Worm (Caenorhabditis elegans) whole organism, L1 larva: ENCODE measurements around the gene srw-14.

Experiments
- C34B4.2 ChIP-seq: sonication (generic microtip); optimal IDR thresholded peaks from 2 replicates; lab custom pipeline; 2017; ENCODE audit warnings: mild to moderate bottlenecking, missing genetic modification characterization, missing compliant biosample characterization
- alr-1 ChIP-seq: fragments of 200-800 bp; sonication (Bioruptor generic); optimal IDR thresholded peaks from 2 replicates; lab custom pipeline; 2018; ENCODE audit warnings: borderline replicate concordance, mild to moderate bottlenecking, missing genetic modification characterization, missing compliant biosample characterization
- aly-2 ChIP-seq: fragments of 150-350 bp; optimal IDR thresholded peaks from 2 replicates; lab custom pipeline; 2014; ENCODE audit warnings: missing biosample characterization, missing genetic modification characterization
- ama-1 ChIP-seq: fragments of 150-350 bp; optimal IDR thresholded peaks from 2 replicates; lab custom pipeline; 2014
- ceh-8 ChIP-seq: fragments of 200-800 bp; sonication (Bioruptor generic); optimal IDR thresholded peaks from 2 replicates; lab custom pipeline; 2018; ENCODE audit warnings: mild to moderate bottlenecking, missing genetic modification characterization, moderate library complexity, missing compliant biosample characterization
- ceh-88 ChIP-seq: fragments of 200-800 bp; sonication (Bioruptor generic); IDR thresholded peaks from 2 replicates; pipeline ENCODE4 v1.3.6; 2022; ENCODE audit warnings: missing genetic modification characterization, missing compliant biosample characterization
- ceh-90 ChIP-seq: sonication (generic microtip); optimal IDR thresholded peaks from 2 replicates; lab custom pipeline; 2016; ENCODE audit warnings: missing genetic modification characterization, missing compliant biosample characterization
- ces-1 ChIP-seq: fragments of 150-350 bp; optimal IDR thresholded peaks from 2 replicates; lab custom pipeline; 2014; ENCODE audit warnings: missing biosample characterization, missing genetic modification reagents, missing genetic modification characterization
- dpl-1 ChIP-seq, 3 experiments: fragments of 150-350 bp in 2 of 3; sonication (generic microtip) in 1 of 3; optimal IDR thresholded peaks; 2 replicates each; lab custom pipeline; 2014 to 2017; ENCODE audit warnings: missing biosample characterization in 3 of 3, missing genetic modification characterization in 3 of 3, missing genetic modification reagents in 3 of 3
- efl-1 ChIP-seq, 4 experiments: fragments of 150-350 bp; optimal IDR thresholded peaks in 3 of 4; peaks in 1 of 4; 1 replicate in 1 of 4; 2 replicates in 3 of 4; lab custom pipeline; 2014; ENCODE audit warnings: missing biosample characterization in 2 of 4, missing genetic modification characterization in 2 of 4, missing genetic modification reagents in 2 of 4
- egl-13 ChIP-seq: sonication (generic microtip); optimal IDR thresholded peaks from 2 replicates; lab custom pipeline; 2016; ENCODE audit warnings: missing genotype, missing genetic modification reagents, missing genetic modification characterization, missing compliant biosample characterization
- fkh-10 ChIP-seq: sonication (generic microtip); optimal IDR thresholded peaks from 2 replicates; lab custom pipeline; 2017; ENCODE audit warnings: missing biosample characterization, missing genetic modification reagents, missing genetic modification characterization
- fkh-8 ChIP-seq: sonication (generic microtip); optimal IDR thresholded peaks from 2 replicates; lab custom pipeline; 2016; ENCODE audit warnings: mild to moderate bottlenecking, missing genetic modification characterization, missing compliant biosample characterization
- fos-1 ChIP-seq: fragments of 150-350 bp; optimal IDR thresholded peaks from 2 replicates; lab custom pipeline; 2014; ENCODE audit warnings: missing biosample characterization, missing genetic modification characterization
- grh-1 ChIP-seq: fragments of 200-800 bp; sonication (Bioruptor generic); IDR thresholded peaks from 2 replicates; pipeline ENCODE4 v1.3.6; 2022; ENCODE audit warnings: missing genetic modification reagents, missing genetic modification characterization, missing compliant biosample characterization
- hlh-4 ChIP-seq: sonication (generic microtip); optimal IDR thresholded peaks from 2 replicates; lab custom pipeline; 2016; ENCODE audit warnings: mild to moderate bottlenecking, missing genetic modification characterization, missing compliant biosample characterization
- irx-1 ChIP-seq: sonication (generic microtip); optimal IDR thresholded peaks from 2 replicates; lab custom pipeline; 2016; ENCODE audit warnings: missing genetic modification characterization, missing compliant biosample characterization
- lin-14 ChIP-seq: fragments of 200-800 bp; sonication (Bioruptor generic); optimal IDR thresholded peaks from 2 replicates; lab custom pipeline; 2018; ENCODE audit warnings: mild to moderate bottlenecking, missing genetic modification characterization, moderate library complexity, missing compliant biosample characterization
- lsy-2 ChIP-seq, 2 experiments: fragments of 150-350 bp; optimal IDR thresholded peaks; 2 replicates each; lab custom pipeline; 2014; ENCODE audit warnings: missing biosample characterization in 2 of 2, missing genetic modification characterization in 2 of 2
- mab-9 ChIP-seq: fragments of 200-800 bp; sonication (Bioruptor generic); IDR thresholded peaks from 2 replicates; pipeline ENCODE4 v1.3.6; 2022; ENCODE audit warnings: missing genetic modification reagents, missing genetic modification characterization, missing compliant biosample characterization
- mef-2 ChIP-seq: fragments of 150-350 bp; optimal IDR thresholded peaks from 2 replicates; lab custom pipeline; 2014; ENCODE audit warnings: missing biosample characterization, missing genetic modification characterization
- nhr-28 ChIP-seq: fragments of 150-350 bp; optimal IDR thresholded peaks from 2 replicates; lab custom pipeline; 2014; ENCODE audit warnings: missing biosample characterization, missing genetic modification characterization
- nhr-84 ChIP-seq: sonication (generic microtip); optimal IDR thresholded peaks from 2 replicates; lab custom pipeline; 2017; ENCODE audit warnings: missing biosample characterization, missing genetic modification characterization
- nhr-85 ChIP-seq: sonication (generic microtip); peaks from one replicate; lab custom pipeline; 2016; ENCODE audit warnings: missing genetic modification characterization, inconsistent platforms, missing compliant biosample characterization
- nhr-90 ChIP-seq: sonication (generic microtip); optimal IDR thresholded peaks from 2 replicates; lab custom pipeline; 2016; ENCODE audit warnings: mild to moderate bottlenecking, missing genetic modification characterization, missing compliant biosample characterization; ENCODE audit not compliant: poor library complexity
- pag-3 ChIP-seq: sonication (generic microtip); optimal IDR thresholded peaks from 2 replicates; lab custom pipeline; 2017; ENCODE audit warnings: missing genetic modification characterization, mild to moderate bottlenecking, missing compliant biosample characterization, antibody characterized with exemption, borderline replicate concordance; ENCODE audit not compliant: insufficient read depth
- snu-23 ChIP-seq: sonication (generic microtip); optimal IDR thresholded peaks from 2 replicates; lab custom pipeline; 2016; ENCODE audit warnings: missing genetic modification characterization, missing compliant biosample characterization
- sox-4 ChIP-seq: sonication (generic microtip); optimal IDR thresholded peaks from 2 replicates; lab custom pipeline; 2016; ENCODE audit warnings: missing genetic modification characterization, missing compliant biosample characterization
- sup-37 ChIP-seq: fragments of 200-800 bp; sonication (Bioruptor generic); optimal IDR thresholded peaks from 2 replicates; lab custom pipeline; 2018; ENCODE audit warnings: mild to moderate bottlenecking, missing genetic modification characterization, missing compliant biosample characterization
- unc-130 ChIP-seq: fragments of 150-350 bp; optimal IDR thresholded peaks from 2 replicates; lab custom pipeline; 2017; ENCODE audit warnings: missing biosample characterization, missing genetic modification characterization, inconsistent platforms
- unc-30 ChIP-seq: sonication (generic microtip); optimal IDR thresholded peaks from 2 replicates; lab custom pipeline; 2017; ENCODE audit warnings: missing biosample characterization, missing genetic modification characterization
- unc-62 ChIP-seq: fragments of 150-350 bp; optimal IDR thresholded peaks from 2 replicates; lab custom pipeline; 2014; ENCODE audit warnings: missing biosample characterization, missing genetic modification reagents, missing genetic modification characterization
- unc-86 ChIP-seq: sonication (generic microtip); optimal IDR thresholded peaks from 2 replicates; lab custom pipeline; 2016; ENCODE audit warnings: missing genetic modification characterization, missing compliant biosample characterization
- vab-15 ChIP-seq: sonication (generic microtip); optimal IDR thresholded peaks from 2 replicates; lab custom pipeline; 2017; ENCODE audit warnings: missing genotype, mild to moderate bottlenecking, missing genetic modification characterization, missing compliant biosample characterization
- ztf-11 ChIP-seq, 2 experiments: sonication (generic microtip); optimal IDR thresholded peaks; 2 replicates each; lab custom pipeline; 2016 to 2017; ENCODE audit warnings: missing genetic modification characterization in 2 of 2, missing biosample characterization in 1 of 2, missing compliant biosample characterization in 1 of 2
- ztf-4 ChIP-seq: fragments of 150-350 bp; optimal IDR thresholded peaks from 2 replicates; lab custom pipeline; 2014; ENCODE audit warnings: missing biosample characterization, missing genetic modification characterization

srw-14 gene

DNA sequence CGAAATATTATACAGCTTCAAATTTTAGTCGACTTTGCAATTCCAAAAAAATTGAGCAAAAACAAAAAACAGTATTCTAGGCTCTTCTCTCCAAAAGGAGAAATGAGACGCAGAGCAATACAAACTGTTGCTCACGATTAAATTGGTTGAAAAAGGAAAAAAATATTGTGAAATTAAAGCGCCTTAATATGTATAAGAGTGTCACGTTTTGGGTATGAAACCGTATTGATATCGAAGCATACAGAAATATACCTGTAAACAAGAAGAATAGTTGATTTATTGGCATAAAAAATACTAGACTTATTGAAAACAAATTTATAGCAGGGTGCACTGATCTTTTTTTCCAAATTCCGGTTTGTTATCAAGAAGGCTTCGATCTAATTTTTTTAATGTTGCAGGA, 40.1 kb downstream of the srw-14 start, which contains the start of gene M01B2.13:
TSS of gene M01B2.13 (minus strand) at position 101 of the 400 bp plus-strand sequence.
- TF ChIP-seq irx-1 (tag; lab: Kevin White, UChicago) = no peak
- no peak for TF ChIP-seq sup-37 (GFP tag; lab: Kevin White, UChicago)
- no peak for TF ChIP-seq vab-15 (tag; lab: Kevin White, UChicago)
- TF ChIP-seq ztf-11 (tag; optimal IDR thresholded peaks at IDR 0.05; lab: Kevin White, UChicago) = no peak
- no peak for TF ChIP-seq sox-4 (tag; lab: Kevin White, UChicago)
- no peak for TF ChIP-seq ceh-88 (GFP tag; lab: Robert Waterston, UW)
- no peak for TF ChIP-seq dpl-1 (GFP tag; optimal IDR thresholded peaks at IDR 0.05; lab: Kevin White, UChicago)
- no peak for TF ChIP-seq unc-130 (tag; lab: Kevin White, UChicago)
- TF ChIP-seq snu-23 = no peak
- no peak for TF ChIP-seq fos-1 (tag; lab: Kevin White, UChicago)
- TF ChIP-seq unc-62 (GFP tag; lab: Kevin White, UChicago) = no peak
- TF ChIP-seq, all 84 proteins: peak for 0

DNA sequence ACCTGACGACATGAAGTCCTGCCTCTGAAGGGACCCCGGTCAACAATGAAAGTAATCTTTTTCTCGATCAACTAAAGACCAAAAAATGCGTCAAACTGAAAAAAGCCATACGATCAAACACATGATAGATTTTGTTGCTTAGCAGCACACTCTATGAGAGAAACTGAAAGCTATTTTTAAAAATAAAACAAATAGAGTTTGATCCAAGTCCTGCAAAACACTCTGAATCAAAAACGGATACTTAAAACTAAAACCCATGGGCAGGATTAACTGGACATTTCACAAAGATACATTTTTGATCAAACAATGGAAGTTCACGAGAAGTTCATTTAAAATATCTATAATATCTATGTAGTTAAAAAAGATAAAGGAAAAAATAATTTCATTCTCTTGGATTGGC, 41.7 kb downstream of the srw-14 start, which contains the start of gene T10H4.13:
TSS of gene T10H4.13 (minus strand) at position 101 of the 400 bp plus-strand sequence.
- TF ChIP-seq ces-1 (GFP tag; lab: Kevin White, UChicago) (no peak), unc-62 (GFP tag; lab: Kevin White, UChicago) (no peak), C34B4.2 (tag; lab: Kevin White, UChicago) (no peak), unc-130 (tag; lab: Kevin White, UChicago) (no peak), pag-3 (no peak), unc-86 (tag; lab: Kevin White, UChicago) (no peak), ztf-4 (tag; lab: Kevin White, UChicago) (no peak), efl-1 (optimal IDR thresholded peaks at IDR 0.05; lab: Kevin White, UChicago) (no peak), efl-1 (GFP tag; optimal IDR thresholded peaks at IDR 0.05 in 1 of 2; lab: Kevin White, UChicago) (no peak), fkh-8 (tag; lab: Kevin White, UChicago) (no peak), nhr-90 (tag; lab: Kevin White, UChicago) (no peak), lin-14 (GFP tag; lab: Kevin White, UChicago) (no peak), hlh-4 (tag; lab: Kevin White, UChicago) (no peak), dpl-1 (GFP tag; optimal IDR thresholded peaks at IDR 0.05; lab: Kevin White, UChicago) (no peak), nhr-28 (tag; lab: Kevin White, UChicago) (no peak), irx-1 (tag; lab: Kevin White, UChicago) (no peak)

DNA sequence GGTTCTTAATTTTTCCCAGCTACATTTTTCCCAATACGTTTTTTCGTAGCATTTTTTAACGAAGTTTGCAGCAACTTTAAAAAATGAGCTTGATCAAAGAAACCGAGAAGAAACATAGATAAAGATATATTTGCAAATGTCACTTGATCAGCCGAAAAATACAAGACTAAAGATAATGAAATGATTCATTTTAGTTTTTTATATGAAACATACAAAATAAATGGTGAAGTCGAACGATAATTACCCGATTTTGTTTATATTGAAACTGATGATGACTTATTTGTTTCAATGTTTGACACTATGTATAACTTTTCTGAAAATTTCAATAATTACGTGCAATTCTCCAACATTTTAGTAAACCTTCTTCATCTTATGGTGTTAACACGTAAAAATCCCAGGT, 42.6 kb downstream of the srw-14 start, which contains the start of gene srw-22:
TSS of gene srw-22 (plus strand) at position 301 of the 400 bp plus-strand sequence.
- no peak for TF ChIP-seq unc-62 (GFP tag; lab: Kevin White, UChicago)
- no peak for TF ChIP-seq alr-1 (tag; lab: Kevin White, UChicago)
- TF ChIP-seq nhr-84 (tag; lab: Kevin White, UChicago) = no peak
- no peak for TF ChIP-seq grh-1 (GFP tag; lab: Robert Waterston, UW)
- TF ChIP-seq ceh-90 (tag; lab: Kevin White, UChicago) = no peak
- TF ChIP-seq pag-3 = no peak
- no peak for TF ChIP-seq ceh-8 (GFP tag; lab: Kevin White, UChicago)

DNA sequence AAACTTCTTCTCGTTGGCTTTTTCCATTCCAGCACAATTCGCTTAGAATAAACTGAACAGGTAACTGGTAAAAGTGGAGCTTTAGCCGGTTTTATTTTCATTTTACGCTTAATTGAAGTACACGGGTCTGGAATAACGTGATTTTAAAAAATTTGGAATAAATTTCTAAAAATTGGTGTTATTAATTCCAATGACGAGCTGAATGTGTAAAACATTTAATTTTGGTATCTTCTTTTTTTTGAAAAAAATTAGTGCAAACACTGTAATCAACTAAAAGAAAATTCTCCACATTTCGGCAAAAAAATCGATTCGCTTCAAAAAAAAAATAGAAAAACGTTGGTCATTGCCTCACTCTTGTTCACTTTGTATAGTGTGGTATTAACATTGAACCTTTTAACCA, 46.5 kb downstream of the srw-14 start, which contains the start of gene T10H4.4:
TSS of gene T10H4.4 (minus strand) at position 101 of the 400 bp plus-strand sequence.
- TF ChIP-seq fkh-10 (GFP tag; lab: Kevin White, UChicago) (no peak), alr-1 (tag; lab: Kevin White, UChicago) (no peak), ceh-90 (tag; lab: Kevin White, UChicago) (no peak), mab-9 (GFP tag; lab: Robert Waterston, UW) (no peak), ama-1 (lab: Kevin White, UChicago) (no peak), nhr-85 (tag; lab: Kevin White, UChicago) (no peak), mef-2 (tag; lab: Kevin White, UChicago) (no peak), unc-30 (tag; lab: Kevin White, UChicago) (no peak), aly-2 (tag; lab: Kevin White, UChicago) (no peak), egl-13 (tag; lab: Kevin White, UChicago) (no peak), unc-86 (tag; lab: Kevin White, UChicago) (no peak), lsy-2 (tag; optimal IDR thresholded peaks at IDR 0.05; lab: Kevin White, UChicago) (no peak), ztf-4 (tag; lab: Kevin White, UChicago) (no peak)
- TF ChIP-seq, all 84 proteins: peak for 0
